Worm (Caenorhabditis elegans) whole organism, late embryonic: ENCODE measurements around the gene T08G5.2.
"Not testable (repeated sequence)": the region's sequence is repeated elsewhere in the genome, so short reads cannot be mapped to it uniquely, and the experiment has no call there.

Source experiments
- C08G9.2 ChIP-seq: sonication (generic microtip); optimal IDR thresholded peaks from 2 replicates; lab custom pipeline; 2016; ENCODE audit warnings: mild to moderate bottlenecking, missing genetic modification characterization, moderate library complexity, missing compliant biosample characterization
- F13H6.1 ChIP-seq: sonication (generic microtip); optimal IDR thresholded peaks from 2 replicates; lab custom pipeline; 2016; ENCODE audit warnings: missing genetic modification characterization, missing compliant biosample characterization
- K02D7.2 ChIP-seq: sonication (generic microtip); optimal IDR thresholded peaks from 2 replicates; lab custom pipeline; 2017; ENCODE audit warnings: mild to moderate bottlenecking, missing genetic modification characterization, missing compliant biosample characterization
- K09A11.1 ChIP-seq: sonication (generic microtip); optimal IDR thresholded peaks from 2 replicates; lab custom pipeline; 2017; ENCODE audit warnings: antibody characterized with exemption, mild to moderate bottlenecking, missing genetic modification characterization, missing compliant biosample characterization; ENCODE audit not compliant: insufficient read depth
- T23F11.4 ChIP-seq: fragments of 200-800 bp; sonication (Bioruptor generic); optimal IDR thresholded peaks from 2 replicates; lab custom pipeline; 2018; ENCODE audit warnings: mild to moderate bottlenecking, missing genetic modification characterization, missing compliant biosample characterization
- ceh-14 ChIP-seq: sonication (generic microtip); optimal IDR thresholded peaks from 2 replicates; lab custom pipeline; 2016; ENCODE audit warnings: missing genotype, missing genetic modification characterization, missing compliant biosample characterization
- ceh-18 ChIP-seq: sonication (generic microtip); optimal IDR thresholded peaks from 2 replicates; lab custom pipeline; 2016; ENCODE audit warnings: missing genetic modification characterization, missing compliant biosample characterization
- ceh-19 ChIP-seq: fragments of 200-800 bp; sonication (Bioruptor generic); optimal IDR thresholded peaks from 2 replicates; lab custom pipeline; 2018; ENCODE audit warnings: mild to moderate bottlenecking, missing genetic modification characterization, missing compliant biosample characterization
- ceh-2 ChIP-seq: sonication (generic microtip); optimal IDR thresholded peaks from 2 replicates; lab custom pipeline; 2016; ENCODE audit warnings: missing genotype, missing genetic modification characterization, missing compliant biosample characterization
- ceh-30 ChIP-seq: fragments of 150-350 bp; optimal IDR thresholded peaks from 2 replicates; lab custom pipeline; 2014; ENCODE audit warnings: missing biosample characterization, missing genetic modification characterization
- ceh-31 ChIP-seq: sonication (generic microtip); optimal IDR thresholded peaks from 2 replicates; lab custom pipeline; 2016; ENCODE audit warnings: missing genetic modification characterization, missing compliant biosample characterization
- ceh-34 ChIP-seq: sonication (generic microtip); optimal IDR thresholded peaks from 2 replicates; lab custom pipeline; 2016; ENCODE audit warnings: mild to moderate bottlenecking, missing genetic modification characterization, missing compliant biosample characterization
- ceh-45 ChIP-seq: fragments of 200-800 bp; sonication (Bioruptor generic); IDR thresholded peaks from 2 replicates; pipeline ENCODE4 v1.3.6; 2022; ENCODE audit warnings: missing genetic modification reagents, missing genetic modification characterization, missing compliant biosample characterization
- dve-1 ChIP-seq: sonication (generic microtip); optimal IDR thresholded peaks from 2 replicates; lab custom pipeline; 2017; ENCODE audit warnings: antibody characterized with exemption, mild to moderate bottlenecking, missing genetic modification characterization, missing compliant biosample characterization
- elt-2 ChIP-seq: sonication (generic microtip); optimal IDR thresholded peaks from 2 replicates; lab custom pipeline; 2016; ENCODE audit warnings: missing genetic modification reagents, missing genetic modification characterization, missing compliant biosample characterization
- ets-4 ChIP-seq: sonication (generic microtip); optimal IDR thresholded peaks from 2 replicates; lab custom pipeline; 2016; ENCODE audit warnings: missing genetic modification characterization, missing compliant biosample characterization
- fkh-6 ChIP-seq: sonication (generic microtip); optimal IDR thresholded peaks from 2 replicates; lab custom pipeline; 2016; ENCODE audit warnings: missing genetic modification characterization, missing compliant biosample characterization
- gmeb-2 ChIP-seq: sonication (generic microtip); optimal IDR thresholded peaks from 2 replicates; lab custom pipeline; 2016; ENCODE audit warnings: missing genetic modification characterization, inconsistent platforms, missing compliant biosample characterization
- hlh-13 ChIP-seq: fragments of 200-800 bp; sonication (Bioruptor generic); optimal IDR thresholded peaks from 2 replicates; lab custom pipeline; 2018; ENCODE audit warnings: mild to moderate bottlenecking, missing genetic modification characterization, missing compliant biosample characterization
- hlh-15 ChIP-seq: sonication (generic microtip); optimal IDR thresholded peaks from 2 replicates; lab custom pipeline; 2016; ENCODE audit warnings: missing genetic modification characterization, missing compliant biosample characterization
- hlh-30 ChIP-seq: sonication (generic microtip); optimal IDR thresholded peaks from 2 replicates; lab custom pipeline; 2017; ENCODE audit warnings: antibody characterized with exemption, missing genetic modification characterization, missing compliant biosample characterization; ENCODE audit not compliant: insufficient read depth
- madf-2 ChIP-seq: sonication (generic microtip); optimal IDR thresholded peaks from 2 replicates; lab custom pipeline; 2017; ENCODE audit warnings: missing genetic modification characterization, missing compliant biosample characterization
- mec-3 ChIP-seq: sonication (generic microtip); optimal IDR thresholded peaks from 2 replicates; lab custom pipeline; 2016; ENCODE audit warnings: borderline replicate concordance, missing genetic modification characterization, missing compliant biosample characterization
- nfya-1 ChIP-seq: sonication (generic microtip); optimal IDR thresholded peaks from 2 replicates; lab custom pipeline; 2017; ENCODE audit warnings: missing genetic modification characterization, mild to moderate bottlenecking, missing compliant biosample characterization, antibody characterized with exemption, moderate library complexity
- pqm-1 ChIP-seq: sonication (generic microtip); optimal IDR thresholded peaks from 2 replicates; lab custom pipeline; 2016; ENCODE audit warnings: missing genetic modification characterization, missing compliant biosample characterization
- ref-2 ChIP-seq: sonication (generic microtip); optimal IDR thresholded peaks from 2 replicates; lab custom pipeline; 2016; ENCODE audit warnings: missing genetic modification characterization, missing compliant biosample characterization
- rnt-1 ChIP-seq: sonication (generic microtip); optimal IDR thresholded peaks from 2 replicates; lab custom pipeline; 2016; ENCODE audit warnings: missing genetic modification characterization, missing compliant biosample characterization
- sox-2 ChIP-seq: fragments of 200-800 bp; sonication (Bioruptor generic); IDR thresholded peaks from 2 replicates; pipeline ENCODE4 v1.3.6; 2022; ENCODE audit warnings: missing genetic modification reagents, missing genetic modification characterization, missing compliant biosample characterization
- tbx-2 ChIP-seq: sonication (generic microtip); optimal IDR thresholded peaks from 2 replicates; lab custom pipeline; 2016; ENCODE audit warnings: missing genetic modification characterization, missing compliant biosample characterization
- tbx-7 ChIP-seq: sonication (generic microtip); optimal IDR thresholded peaks from 2 replicates; lab custom pipeline; 2016; ENCODE audit warnings: missing genotype, missing genetic modification characterization, missing compliant biosample characterization
- ttx-3 ChIP-seq: sonication (generic microtip); optimal IDR thresholded peaks from 2 replicates; lab custom pipeline; 2016; ENCODE audit warnings: missing genetic modification reagents, missing genetic modification characterization, missing compliant biosample characterization
- unc-3 ChIP-seq, 2 experiments: fragments of 200-800 bp in 1 of 2; sonication (Bioruptor generic) in 1 of 2; sonication (generic microtip) in 1 of 2; conservative IDR thresholded peaks in 1 of 2; optimal IDR thresholded peaks in 1 of 2; 2 replicates each; pipeline versions ENCODE4 v1.3.6 to Lab custom; 2016 to 2022; ENCODE audit warnings: missing compliant biosample characterization in 2 of 2, missing genetic modification characterization in 2 of 2, missing genetic modification reagents in 1 of 2
- unc-42 ChIP-seq: sonication (generic microtip); optimal IDR thresholded peaks from 2 replicates; lab custom pipeline; 2016; ENCODE audit warnings: missing genotype, missing genetic modification characterization, missing compliant biosample characterization
- zip-5 ChIP-seq: sonication (generic microtip); optimal IDR thresholded peaks from 2 replicates; lab custom pipeline; 2016; ENCODE audit warnings: missing genetic modification characterization, missing compliant biosample characterization
- ztf-16 ChIP-seq: sonication (generic microtip); optimal IDR thresholded peaks from 2 replicates; lab custom pipeline; 2017; ENCODE audit warnings: missing genetic modification characterization, missing compliant biosample characterization

Gene T08G5.2

ce11 chrV:14055097-14055496, 29.0 kb upstream of the T08G5.2 start (continued):
- TF ChIP-seq ceh-18 (tag; lab: Kevin White, UChicago) (peak; percentile 76), unc-42 (tag; lab: Kevin White, UChicago) (peak; percentile 66), ref-2 (tag; lab: Kevin White, UChicago) (peak; percentile 91), tbx-2 (tag; lab: Kevin White, UChicago) (peak; percentile 91), ets-4 (tag; lab: Kevin White, UChicago) (peak; percentile 97), dve-1 (tag; lab: Kevin White, UChicago) (peak; percentile 9), ztf-16 (tag; lab: Kevin White, UChicago) (peak; percentile 16), fkh-6 (tag; lab: Kevin White, UChicago) (peak; percentile 50), ceh-34 (peak; percentile 3), unc-3 (GFP tag; conservative IDR thresholded peaks at IDR 0.05; lab: Robert Waterston, UW) (0 out of 2 replicates have a peak, but pooled peaks have one; percentile 40), mec-3 (tag; lab: Kevin White, UChicago) (peak; percentile 83), pqm-1 (peak; percentile 44), ceh-31 (tag; lab: Kevin White, UChicago) (peak; percentile 92), tbx-7 (tag; lab: Kevin White, UChicago) (peak; percentile 91)
- not testable (repeated sequence) for TF ChIP-seq unc-3 (tag; optimal IDR thresholded peaks at IDR 0.05; lab: Kevin White, UChicago)

DNA sequence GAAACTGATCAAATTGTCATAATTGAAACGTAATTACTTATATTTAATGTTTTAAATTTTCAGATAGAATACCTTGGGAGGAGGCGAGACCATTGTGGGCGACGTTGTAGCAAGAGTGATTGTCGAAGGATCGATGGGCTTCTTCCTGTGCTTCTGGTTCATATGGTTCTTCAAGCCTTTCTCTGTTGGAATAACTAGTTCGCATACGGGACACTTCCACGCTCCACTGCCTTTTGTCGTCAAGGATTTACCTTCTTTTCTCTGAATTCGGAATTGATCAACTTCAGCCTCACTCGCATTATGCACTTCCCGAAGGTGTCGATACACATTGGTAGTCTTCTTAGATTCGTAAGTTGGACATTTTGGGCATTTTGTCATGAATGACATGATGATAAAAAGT, 23.2 kb upstream of the T08G5.2 start, which contains the start of gene F58D12.1:
Gene F58D12.1 (plus strand): TSS at position 301 of the 400 bp plus-strand sequence.
- not testable (repeated sequence) for TF ChIP-seq unc-42, elt-2, hlh-15 (tag; lab: Kevin White, UChicago)
- TF ChIP-seq, all 69 proteins: peak for 0; not testable (repeated sequence) for 69

- TF ChIP-seq elt-2 (tag; lab: Kevin White, UChicago): peak; percentile 32
- TF ChIP-seq ceh-31 (tag; lab: Kevin White, UChicago): peak; percentile 75
- peak; percentile 27 for TF ChIP-seq ceh-34
- peak; percentile 26 for TF ChIP-seq zip-5 (tag; lab: Kevin White, UChicago)
- TF ChIP-seq madf-2 (tag; lab: Kevin White, UChicago): peak; percentile 13
- TF ChIP-seq nfya-1 (tag; lab: Kevin White, UChicago): peak; percentile 31
- TF ChIP-seq F13H6.1 (tag; lab: Kevin White, UChicago): peak; percentile 3
- TF ChIP-seq ceh-14: peak; percentile 60
- TF ChIP-seq ceh-45 (GFP tag; lab: Robert Waterston, UW): peak; percentile 61; the same call in 1 of the 2 replicates
- peak; percentile 62 for TF ChIP-seq sox-2 (GFP tag; lab: Robert Waterston, UW)
- peak; percentile 20 for TF ChIP-seq C08G9.2 (tag; lab: Kevin White, UChicago)
- TF ChIP-seq unc-3 (GFP tag; conservative IDR thresholded peaks at IDR 0.05; lab: Robert Waterston, UW): 0 out of 2 replicates have a peak, but pooled peaks have one; percentile 22
- not testable (repeated sequence) for TF ChIP-seq unc-3 (tag; optimal IDR thresholded peaks at IDR 0.05; lab: Kevin White, UChicago)
- TF ChIP-seq hlh-13 (GFP tag; lab: Kevin White, UChicago): peak; percentile 11
- peak; percentile 0 for TF ChIP-seq ttx-3
- peak; percentile 50 for TF ChIP-seq tbx-2 (tag; lab: Kevin White, UChicago)
- peak; percentile 3 for TF ChIP-seq ceh-2 (tag; lab: Kevin White, UChicago)
- peak; percentile 15 for TF ChIP-seq K09A11.1 (tag; lab: Kevin White, UChicago)
- peak; percentile 52 for TF ChIP-seq ref-2 (tag; lab: Kevin White, UChicago)
Measured at ce11 chrV:14038328-14039084, 12.4 kb upstream of the T08G5.2 start, which contains the start of gene vps-39. TSS of gene vps-39 (minus strand) at chrV:14038378.

DNA sequence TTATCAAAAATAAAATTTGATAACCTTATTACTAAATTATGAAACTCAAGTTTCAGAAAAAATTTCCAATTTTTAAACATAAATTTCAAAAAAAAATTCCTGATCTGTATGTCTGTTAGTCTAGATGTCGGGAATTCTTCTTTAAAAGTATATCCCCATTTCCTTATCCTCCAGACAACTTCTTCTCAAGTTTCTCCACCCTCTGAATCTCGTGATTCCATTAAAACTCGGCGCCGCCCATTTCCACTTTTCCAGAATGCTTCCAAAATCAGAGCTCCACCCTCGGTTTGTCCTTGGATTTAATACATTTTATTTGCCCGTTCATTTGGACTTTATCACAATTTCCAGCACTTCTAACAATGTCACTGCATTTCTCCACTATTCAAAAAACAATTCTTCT, 7.6 kb upstream of the T08G5.2 start, which contains the start of gene ins-10:
Gene ins-10 (plus strand): TSS at position 301 of the 400 bp plus-strand sequence.
- no peak for TF ChIP-seq T23F11.4 (GFP tag; lab: Kevin White, UChicago)
- no peak for TF ChIP-seq K02D7.2
- no peak for TF ChIP-seq C08G9.2 (tag; lab: Kevin White, UChicago)
- no peak for TF ChIP-seq ets-4 (tag; lab: Kevin White, UChicago)
- TF ChIP-seq ceh-30 (tag; lab: Kevin White, UChicago): no peak
- TF ChIP-seq rnt-1: no peak
- TF ChIP-seq gmeb-2 (tag; lab: Kevin White, UChicago): no peak
- TF ChIP-seq ceh-19 (GFP tag; lab: Kevin White, UChicago): no peak
- TF ChIP-seq hlh-30 (tag; lab: Kevin White, UChicago): no peak
